Fruit fly (Drosophila melanogaster) S2 (cell line): ENCODE measurements around the gene Hacd1.

Experiments used
- CG8478 ChIP-seq: fragments of >200 bp; optimal IDR thresholded peaks from 2 replicates; lab custom pipeline; 2018
- CTCF ChIP-seq, 2 experiments: fragments of >200 bp; optimal IDR thresholded peaks; 2 replicates each; lab custom pipeline; 2018

The Hacd1 gene

dm6 chr2L:12026458-12027431, 24.7 kb upstream of the Hacd1 start:
- TF ChIP-seq CTCF (optimal IDR thresholded peaks at IDR 0.05; lab: Kevin White, UChicago) (no peak), CG8478 (lab: Kevin White, UChicago) (no peak)

dm6 chr2L:12025505-12025904, 23.4 kb upstream of the Hacd1 start:
- no peak for TF ChIP-seq CG8478 (lab: Kevin White, UChicago)
- TF ChIP-seq CTCF (optimal IDR thresholded peaks at IDR 0.05; lab: Kevin White, UChicago) = no peak

dm6 chr2L:12024104-12024503, 22.0 kb upstream of the Hacd1 start:
- no peak for TF ChIP-seq CG8478 (lab: Kevin White, UChicago)

dm6 chr2L:12021193-12021592, 19.1 kb upstream of the Hacd1 start:
- TF ChIP-seq CG8478 (lab: Kevin White, UChicago) = no peak
- TF ChIP-seq CTCF (optimal IDR thresholded peaks at IDR 0.05; lab: Kevin White, UChicago) = no peak

- TF ChIP-seq CTCF (optimal IDR thresholded peaks at IDR 0.05; lab: Kevin White, UChicago) = no peak
- TF ChIP-seq CG8478 (lab: Kevin White, UChicago) = no peak
Measured at dm6 chr2L:12020735-12021134, 18.7 kb upstream of the Hacd1 start, which contains the start of gene Wdr81. TSS of gene Wdr81 (minus strand) at chr2L:12020960.

- TF ChIP-seq CTCF (optimal IDR thresholded peaks at IDR 0.05; lab: Kevin White, UChicago) = no peak
- no peak for TF ChIP-seq CG8478 (lab: Kevin White, UChicago)
Measured at dm6 chr2L:12013741-12014393, 11.8 kb upstream of the Hacd1 start.

dm6 chr2L:12013243-12013642, 11.2 kb upstream of the Hacd1 start:
- no peak for TF ChIP-seq CTCF (optimal IDR thresholded peaks at IDR 0.05; lab: Kevin White, UChicago)

dm6 chr2L:12011682-12012655, 9.9 kb upstream of the Hacd1 start:
- TF ChIP-seq CTCF (optimal IDR thresholded peaks at IDR 0.05; lab: Kevin White, UChicago) = peak in 1 of 2 experiments; percentile 46
- TF ChIP-seq CG8478 (lab: Kevin White, UChicago) = no peak

dm6 chr2L:12010877-12011666, 9.0 kb upstream of the Hacd1 start:
- TF ChIP-seq CG8478 (lab: Kevin White, UChicago) (peak; percentile 73), CTCF (optimal IDR thresholded peaks at IDR 0.05; lab: Kevin White, UChicago) (peak in 1 of 2 experiments; percentile 28)

- TF ChIP-seq CTCF (optimal IDR thresholded peaks at IDR 0.05; lab: Kevin White, UChicago) (peak; percentile 12 to 31), CG8478 (lab: Kevin White, UChicago) (no peak)
Measured at dm6 chr2L:12010100-12010876, 8.2 kb upstream of the Hacd1 start.

dm6 chr2L:12007853-12008252, 5.8 kb upstream of the Hacd1 start, which contains the start of gene Rh5:
TSS of gene Rh5 (plus strand) at chr2L:12008153.
- TF ChIP-seq CTCF (optimal IDR thresholded peaks at IDR 0.05; lab: Kevin White, UChicago) (no peak), CG8478 (lab: Kevin White, UChicago) (no peak)

- TF ChIP-seq CG8478 (lab: Kevin White, UChicago) (no peak), CTCF (optimal IDR thresholded peaks at IDR 0.05; lab: Kevin White, UChicago) (peak; percentile 41 to 45)
Measured at dm6 chr2L:12007331-12007791, 5.3 kb upstream of the Hacd1 start.
